Fruit fly (Drosophila melanogaster): ENCODE data around the gene CG34015.

- TF ChIP-seq CG32264 (GFP tag; optimal IDR thresholded peaks at IDR 0.05) (no peak), GATAd (GFP tag; optimal IDR thresholded peaks at IDR 0.05) (no peak), pan (optimal IDR thresholded peaks at IDR 0.05) (no peak), rgr (GFP tag; optimal IDR thresholded peaks at IDR 0.05) (no peak)
These were observed 36.4 kb upstream of the CG34015 start for dm6 chrX:16484533-16484932.
